Fruit fly (Drosophila melanogaster) whole organism, pupa: ENCODE results near the gene CG9287.

Source experiments
- CG10348 ChIP-seq: fragments of 200-800 bp; sonication (Bioruptor generic); IDR thresholded peaks from 2 replicates; pipeline ENCODE4 v1.3.6; 2022; ENCODE audit warnings: missing biosample characterization, missing genetic modification characterization
- CG12605 ChIP-seq: fragments of 200-800 bp; sonication (Bioruptor generic); IDR thresholded peaks from 2 replicates; pipeline ENCODE4 v1.3.6; 2022; ENCODE audit warnings: missing biosample characterization, missing genetic modification characterization
- CG13204 ChIP-seq: fragments of 200-800 bp; sonication (Bioruptor generic); optimal IDR thresholded peaks from 2 replicates; lab custom pipeline; 2018; ENCODE audit warnings: missing biosample characterization, mild to moderate bottlenecking, missing genetic modification characterization, moderate library complexity
- CG14655 ChIP-seq: fragments of 200-800 bp; sonication (Bioruptor generic); optimal IDR thresholded peaks from 3 replicates; lab custom pipeline; 2017; ENCODE audit warnings: mild to moderate bottlenecking, missing biosample characterization, missing genetic modification reagents, missing genetic modification characterization
- CG15710 ChIP-seq: fragments of 200-800 bp; sonication (Bioruptor generic); optimal IDR thresholded peaks from 2 replicates; lab custom pipeline; 2018; ENCODE audit warnings: missing biosample characterization, mild to moderate bottlenecking, missing genetic modification characterization, moderate library complexity
- CG17806 ChIP-seq: fragments of 200-800 bp; sonication (Bioruptor generic); optimal IDR thresholded peaks from 2 replicates; lab custom pipeline; 2018; ENCODE audit warnings: missing biosample characterization, mild to moderate bottlenecking, missing genetic modification characterization, moderate library complexity
- CG32121 ChIP-seq: fragments of 200-800 bp; sonication (Bioruptor generic); IDR thresholded peaks from 2 replicates; pipeline ENCODE4 v1.3.6; 2022; ENCODE audit warnings: missing biosample characterization, missing genetic modification characterization
- CG34367 ChIP-seq: fragments of 200-800 bp; sonication (Bioruptor generic); optimal IDR thresholded peaks from 2 replicates; lab custom pipeline; 2018; ENCODE audit warnings: missing biosample characterization, mild to moderate bottlenecking, missing genetic modification characterization
- CG4496 ChIP-seq: fragments of 200-800 bp; sonication (Bioruptor generic); IDR thresholded peaks from 3 replicates; pipeline ENCODE4 v1.3.6; 2022; ENCODE audit warnings: missing biosample characterization, missing genetic modification characterization
- CG8159 ChIP-seq: fragments of 200-800 bp; sonication (Bioruptor generic); optimal IDR thresholded peaks from 3 replicates; lab custom pipeline; 2018; ENCODE audit warnings: missing biosample characterization, mild to moderate bottlenecking, missing genetic modification characterization, moderate library complexity
- CG8301 ChIP-seq: fragments of 200-800 bp; sonication (Bioruptor generic); optimal IDR thresholded peaks from 2 replicates; lab custom pipeline; 2018; ENCODE audit warnings: missing biosample characterization, mild to moderate bottlenecking, missing genetic modification characterization
- CG9948 ChIP-seq: fragments of 200-800 bp; sonication (Bioruptor generic); optimal IDR thresholded peaks from 2 replicates; lab custom pipeline; 2018; ENCODE audit warnings: missing biosample characterization, mild to moderate bottlenecking, missing genetic modification characterization, moderate library complexity
- D1 ChIP-seq: fragments of 200-800 bp; sonication (Bioruptor generic); optimal IDR thresholded peaks from 2 replicates; lab custom pipeline; 2018; ENCODE audit warnings: missing biosample characterization, mild to moderate bottlenecking, missing genetic modification characterization, moderate library complexity
- EcR ChIP-seq: fragments of 200-800 bp; sonication (Bioruptor generic); optimal IDR thresholded peaks from 3 replicates; lab custom pipeline; 2019; ENCODE audit warnings: missing biosample characterization, missing genetic modification characterization, mild to moderate bottlenecking, moderate library complexity, missing genetic modification reagents
- Ets98B ChIP-seq: fragments of 200-800 bp; sonication (Bioruptor generic); IDR thresholded peaks from 2 replicates; pipeline ENCODE4 v1.3.6; 2022; ENCODE audit warnings: missing biosample characterization, missing genetic modification characterization
- Pif1A ChIP-seq: fragments of 200-800 bp; sonication (Bioruptor generic); optimal IDR thresholded peaks from 3 replicates; lab custom pipeline; 2016; ENCODE audit warnings: missing biosample characterization, missing genetic modification characterization
- Pif1B ChIP-seq: fragments of 200-800 bp; sonication (Bioruptor generic); optimal IDR thresholded peaks from 3 replicates; lab custom pipeline; 2016; ENCODE audit warnings: missing biosample characterization, missing genetic modification characterization
- Snoo ChIP-seq: fragments of 200-800 bp; sonication (Bioruptor generic); optimal IDR thresholded peaks from 3 replicates; lab custom pipeline; 2017; ENCODE audit warnings: missing biosample characterization, mild to moderate bottlenecking, missing genetic modification characterization, inconsistent platforms
- fd96Ca ChIP-seq: fragments of 200-800 bp; sonication (Bioruptor generic); IDR thresholded peaks from 3 replicates; pipeline ENCODE4 v1.3.6; 2022; ENCODE audit warnings: missing biosample characterization, missing genetic modification characterization
- gl ChIP-seq: fragments of 200-800 bp; sonication (Bioruptor generic); optimal IDR thresholded peaks from 2 replicates; lab custom pipeline; 2018; ENCODE audit warnings: missing biosample characterization, mild to moderate bottlenecking, missing genetic modification characterization
- rn ChIP-seq: fragments of 200-800 bp; sonication (Bioruptor generic); IDR thresholded peaks from 2 replicates; pipeline ENCODE4 v1.3.6; 2022; ENCODE audit warnings: missing biosample characterization, missing genetic modification characterization

Gene CG9287

DNA sequence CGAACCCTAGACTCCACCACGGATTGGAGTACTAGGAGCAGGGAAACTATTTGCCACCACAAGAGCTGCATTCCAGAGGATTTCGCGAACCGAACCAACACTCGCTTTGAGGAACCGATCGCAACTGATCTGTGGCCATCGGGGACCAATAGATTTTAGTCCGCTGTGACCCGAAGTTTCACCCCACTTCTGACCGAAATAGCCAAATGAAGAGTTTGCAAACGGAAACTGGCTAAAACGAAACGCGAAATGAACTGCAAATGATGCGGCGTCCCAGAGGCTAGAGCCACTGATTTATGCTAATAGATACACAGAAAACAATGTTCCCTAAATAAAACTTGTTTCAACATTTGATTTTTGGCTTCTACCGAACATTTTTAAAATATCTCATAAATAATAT, at the start of gene CG9287:
CG9287 (minus strand) TSS at position 101 of the 400 bp plus-strand sequence.
- TF ChIP-seq fd96Ca (no peak), CG9948 (tag; lab: Kevin White, UChicago) (no peak), CG10348 (no peak), EcR (no peak), CG8301 (tag; lab: Kevin White, UChicago) (no peak), CG15710 (no peak), rn (GFP tag; lab: Robert Waterston, UW) (no peak), CG8159 (no peak), CG12605 (GFP tag; lab: Robert Waterston, UW) (no peak), Pif1A (GFP tag; lab: Kevin White, UChicago) (no peak), Pif1B (GFP tag; lab: Kevin White, UChicago) (no peak), Ets98B (GFP tag; lab: Robert Waterston, UW) (no peak), CG32121 (GFP tag; lab: Robert Waterston, UW) (no peak), D1 (tag; lab: Kevin White, UChicago) (no peak), CG13204 (no peak), CG34367 (tag; lab: Kevin White, UChicago) (no peak), gl (tag; lab: Kevin White, UChicago) (no peak), Snoo (tag; lab: Kevin White, UChicago) (no peak)

DNA sequence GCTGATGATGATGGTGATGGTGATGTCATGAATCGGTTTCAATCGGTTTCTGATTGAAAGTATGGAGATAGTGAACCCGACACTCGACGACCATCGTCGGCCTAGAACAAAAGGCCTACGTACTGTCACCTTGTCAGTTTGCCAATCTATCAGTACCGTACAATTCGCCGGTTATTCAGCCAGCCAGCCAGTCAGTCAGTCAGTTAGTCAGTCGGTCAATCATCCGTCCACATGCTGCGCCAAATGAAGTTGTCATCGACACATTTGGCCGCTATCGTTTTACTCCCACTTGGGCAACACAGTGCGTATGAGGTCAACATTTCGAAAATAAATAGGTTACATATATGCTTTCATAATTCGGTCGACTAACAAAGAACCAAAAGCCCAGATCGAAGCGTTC, 41.4 kb upstream of the CG9287 start:
- no peak for TF ChIP-seq Pif1A (GFP tag; lab: Kevin White, UChicago)
- no peak for TF ChIP-seq EcR
- no peak for TF ChIP-seq Snoo (tag; lab: Kevin White, UChicago)
- TF ChIP-seq Ets98B (GFP tag; lab: Robert Waterston, UW) = no peak
- TF ChIP-seq CG32121 (GFP tag; lab: Robert Waterston, UW) = no peak
- TF ChIP-seq rn (GFP tag; lab: Robert Waterston, UW) = no peak
- no peak for TF ChIP-seq fd96Ca
- no peak for TF ChIP-seq Pif1B (GFP tag; lab: Kevin White, UChicago)
- no peak for TF ChIP-seq CG10348
- no peak for TF ChIP-seq gl (tag; lab: Kevin White, UChicago)
- TF ChIP-seq CG9948 (tag; lab: Kevin White, UChicago) = no peak
- TF ChIP-seq D1 (tag; lab: Kevin White, UChicago) = no peak
- TF ChIP-seq CG34367 (tag; lab: Kevin White, UChicago) = no peak
- TF ChIP-seq CG12605 (GFP tag; lab: Robert Waterston, UW) = no peak

DNA sequence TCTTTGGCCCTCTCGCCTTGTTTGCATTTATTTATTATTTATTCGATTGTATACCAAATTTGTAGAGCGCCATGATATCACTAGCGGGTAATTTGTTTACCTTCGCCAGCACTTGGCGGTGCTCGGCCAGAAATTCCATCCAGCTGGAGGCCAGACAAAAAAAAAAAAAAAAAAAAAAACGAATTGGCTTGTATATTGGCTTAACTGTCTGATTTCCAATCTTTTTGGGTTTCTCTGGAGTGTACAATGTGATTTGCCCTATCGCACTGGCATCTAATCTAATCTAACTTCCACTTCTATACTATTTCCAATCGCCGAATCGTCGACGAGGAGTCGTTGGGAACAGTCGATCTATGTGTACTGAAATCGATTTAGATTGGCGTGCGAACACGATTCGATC, 40.1 kb upstream of the CG9287 start:
- no peak for TF ChIP-seq CG13204
- no peak for TF ChIP-seq CG34367 (tag; lab: Kevin White, UChicago)
- TF ChIP-seq rn (GFP tag; lab: Robert Waterston, UW) = no peak
- TF ChIP-seq CG14655 (GFP tag; lab: Kevin White, UChicago) = no peak
- TF ChIP-seq Pif1B (GFP tag; lab: Kevin White, UChicago) = no peak
- no peak for TF ChIP-seq Pif1A (GFP tag; lab: Kevin White, UChicago)
- TF ChIP-seq CG17806 (tag; lab: Kevin White, UChicago) = no peak
- TF ChIP-seq Snoo (tag; lab: Kevin White, UChicago) = no peak
- TF ChIP-seq CG4496 (GFP tag; lab: Robert Waterston, UW) = no peak
- no peak for TF ChIP-seq CG32121 (GFP tag; lab: Robert Waterston, UW)
- TF ChIP-seq CG8301 (tag; lab: Kevin White, UChicago) = no peak
- no peak for TF ChIP-seq gl (tag; lab: Kevin White, UChicago)
- no peak for TF ChIP-seq D1 (tag; lab: Kevin White, UChicago)
- no peak for TF ChIP-seq Ets98B (GFP tag; lab: Robert Waterston, UW)
- no peak for TF ChIP-seq fd96Ca
- no peak for TF ChIP-seq CG10348
- no peak for TF ChIP-seq CG12605 (GFP tag; lab: Robert Waterston, UW)
- no peak for TF ChIP-seq EcR
- TF ChIP-seq CG8159 = no peak
- TF ChIP-seq, all 21 proteins: peak for 0

DNA sequence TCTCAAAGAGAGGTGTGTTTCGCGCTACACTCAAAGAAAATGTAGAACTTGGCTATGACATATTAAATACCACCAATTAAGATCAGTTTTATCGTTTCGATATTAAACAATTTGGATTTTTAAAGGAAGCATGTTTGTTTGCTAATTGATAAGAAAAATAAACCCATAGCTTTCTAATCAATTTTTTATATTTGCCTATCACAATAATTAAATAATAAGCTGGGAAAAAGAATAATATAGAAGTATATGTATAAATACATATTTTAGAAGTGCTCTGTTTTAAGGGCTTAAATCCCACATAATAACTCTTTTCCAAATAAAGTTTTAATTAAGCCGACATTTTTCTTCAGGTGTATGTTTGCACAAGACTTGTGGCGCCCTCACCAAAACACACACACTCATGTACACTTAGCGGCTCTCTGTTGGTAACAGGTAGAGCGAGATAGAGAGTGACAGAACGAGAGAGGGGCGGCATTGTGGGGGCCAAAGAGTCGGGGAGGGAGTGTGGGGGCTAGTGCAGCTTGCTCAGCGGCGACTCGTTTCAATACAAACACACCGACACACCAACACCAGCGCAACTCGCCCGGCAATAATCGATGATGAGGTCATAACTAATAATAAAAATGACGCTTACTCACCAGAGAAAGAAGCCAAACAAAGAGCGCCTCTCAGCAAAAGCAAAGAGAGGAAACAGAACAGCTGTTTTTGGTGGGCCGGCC, 38.2 kb upstream of the CG9287 start:
- peak; percentile 93 for TF ChIP-seq CG15710
- TF ChIP-seq CG9948 (tag; lab: Kevin White, UChicago) = peak; percentile 93
- TF ChIP-seq CG34367 (tag; lab: Kevin White, UChicago) = peak; percentile 84
- peak; percentile 78 for TF ChIP-seq Pif1B (GFP tag; lab: Kevin White, UChicago)
- TF ChIP-seq CG17806 (tag; lab: Kevin White, UChicago) = peak; percentile 87
- peak; percentile 76 for TF ChIP-seq CG32121 (GFP tag; lab: Robert Waterston, UW)
- peak; percentile 37 for TF ChIP-seq gl (tag; lab: Kevin White, UChicago)
- TF ChIP-seq CG8301 (tag; lab: Kevin White, UChicago) = peak; percentile 93
- peak; percentile 94 for TF ChIP-seq CG8159
- peak; percentile 77; the same call in 2 of the 3 replicates for TF ChIP-seq CG4496 (GFP tag; lab: Robert Waterston, UW)
- TF ChIP-seq CG10348 = peak; percentile 45; the same call in 1 of the 2 replicates
- peak; percentile 80; the same call in 2 of the 3 replicates for TF ChIP-seq fd96Ca
- TF ChIP-seq CG12605 (GFP tag; lab: Robert Waterston, UW) = peak; percentile 78
- TF ChIP-seq CG13204 = peak; percentile 49
- TF ChIP-seq D1 (tag; lab: Kevin White, UChicago) = peak; percentile 95
- TF ChIP-seq EcR = peak; percentile 84
- peak; percentile 72 for TF ChIP-seq Pif1A (GFP tag; lab: Kevin White, UChicago)
- peak; percentile 84 for TF ChIP-seq Snoo (tag; lab: Kevin White, UChicago)
- TF ChIP-seq Ets98B (GFP tag; lab: Robert Waterston, UW) = peak; percentile 76
- peak; percentile 95 for TF ChIP-seq CG14655 (GFP tag; lab: Kevin White, UChicago)
- peak; percentile 55; the same call in 1 of the 2 replicates for TF ChIP-seq rn (GFP tag; lab: Robert Waterston, UW)

DNA sequence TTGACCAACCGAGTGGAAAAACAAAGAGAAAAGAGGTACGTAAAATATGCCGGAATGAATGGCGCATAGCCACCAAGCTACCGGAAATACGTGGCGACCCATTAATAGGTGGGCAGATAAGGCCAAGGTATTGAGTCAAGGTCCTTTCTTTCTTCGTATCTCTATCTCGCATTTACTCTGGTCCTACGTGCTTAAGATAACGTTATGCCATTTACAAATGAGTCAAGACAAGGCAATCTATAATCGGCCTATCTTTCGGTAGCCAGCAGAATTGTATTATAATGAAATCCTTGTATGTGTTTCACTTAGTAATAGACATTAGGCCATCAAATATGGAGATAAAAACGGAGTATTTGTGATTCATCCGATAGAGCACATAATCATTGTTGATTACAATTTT, 36.8 kb upstream of the CG9287 start:
- peak; percentile 3 for TF ChIP-seq EcR
- no peak for TF ChIP-seq fd96Ca
- TF ChIP-seq rn (GFP tag; lab: Robert Waterston, UW) = no peak
